Fruit fly (Drosophila melanogaster): ENCODE measurements around the gene Or85e.
A peak's percentile ranks its signal among the peaks of the same experiment; 100 is the strongest.

Gene Or85e

dm6 chr3R:8676560-8677000 lies 40.9 kb upstream of the Or85e start, which contains the start of the genes Unc50, CG11755 and CG8043 (continued):
- no peak for TF ChIP-seq gt (GFP tag; IDR thresholded peaks at IDR 0.05)
- peak; percentile 72 for TF ChIP-seq corto (GFP tag; optimal IDR thresholded peaks at IDR 0.05)
- no peak for TF ChIP-seq kah (GFP tag; optimal IDR thresholded peaks at IDR 0.05)
- peak; percentile 71 for TF ChIP-seq CG13624 (GFP tag; optimal IDR thresholded peaks at IDR 0.05)
- TF ChIP-seq gcm (GFP tag; optimal IDR thresholded peaks at IDR 0.05), result peak; percentile 73
- peak; percentile 56 for TF ChIP-seq Side (GFP tag; optimal IDR thresholded peaks at IDR 0.05)
- TF ChIP-seq grn (GFP tag; optimal IDR thresholded peaks at IDR 0.05), result peak; percentile 100
- TF ChIP-seq CG17361 (GFP tag; IDR thresholded peaks at IDR 0.05), result peak; percentile 88
- TF ChIP-seq wek (GFP tag; optimal IDR thresholded peaks at IDR 0.05), result no peak
- no peak for TF ChIP-seq CG4282 (GFP tag; optimal IDR thresholded peaks at IDR 0.05)
- TF ChIP-seq CG1602 (GFP tag; optimal IDR thresholded peaks at IDR 0.05), result peak; percentile 75
- peak; percentile 8 for TF ChIP-seq en (GFP tag; optimal IDR thresholded peaks at IDR 0.05)
- TF ChIP-seq ttk (GFP tag; IDR thresholded peaks at IDR 0.05), result peak; percentile 52; the same call in 1 of the 2 replicates
- peak; percentile 92 for TF ChIP-seq bbx (GFP tag; IDR thresholded peaks at IDR 0.05; ENCODE audit: partially characterized antibody)
- TF ChIP-seq CG2116 (GFP tag; optimal IDR thresholded peaks at IDR 0.05), result peak; percentile 67
- TF ChIP-seq toy (GFP tag; IDR thresholded peaks at IDR 0.05), result no peak
- peak; percentile 85; the same call in 2 of the 4 replicates for TF ChIP-seq chinmo (GFP tag; IDR thresholded peaks at IDR 0.05; ENCODE audit: partially characterized antibody)
- TF ChIP-seq prd (optimal IDR thresholded peaks at IDR 0.05), result no peak
- peak; percentile 79 for TF ChIP-seq prd (GFP tag; IDR thresholded peaks at IDR 0.05)
- peak; percentile 88 for TF ChIP-seq nerfin-2 (GFP tag; IDR thresholded peaks at IDR 0.05; ENCODE audit: partially characterized antibody)
- TF ChIP-seq CG12104 (GFP tag; optimal IDR thresholded peaks at IDR 0.05), result peak; percentile 64
- TF ChIP-seq CG18011 (GFP tag; optimal IDR thresholded peaks at IDR 0.05), result peak; percentile 70
- TF ChIP-seq CG13287 (GFP tag; IDR thresholded peaks at IDR 0.05; ENCODE audit: partially characterized antibody), result peak; percentile 99
- peak; percentile 59 for TF ChIP-seq CG33213 (GFP tag; optimal IDR thresholded peaks at IDR 0.05)
- TF ChIP-seq CG7357 (GFP tag; IDR thresholded peaks at IDR 0.05), result peak; percentile 45; the same call in 1 of the 3 replicates
- peak; percentile 77 for TF ChIP-seq dmrt11E (tag; optimal IDR thresholded peaks at IDR 0.05)
- peak; percentile 82 for TF ChIP-seq lmd (GFP tag; IDR thresholded peaks at IDR 0.05)
- no peak; the same call in 2 of the 3 replicates for TF ChIP-seq ci (GFP tag; IDR thresholded peaks at IDR 0.05)
- peak; percentile 72 for TF ChIP-seq zfh2 (GFP tag; optimal IDR thresholded peaks at IDR 0.05)
- TF ChIP-seq CG16779 (GFP tag; IDR thresholded peaks at IDR 0.05), result no peak
- TF ChIP-seq fru (optimal IDR thresholded peaks at IDR 0.05), result no peak
- TF ChIP-seq CG4404 (GFP tag; IDR thresholded peaks at IDR 0.05), result peak; percentile 78
- TF ChIP-seq CG17612 (GFP tag; IDR thresholded peaks at IDR 0.05), result no peak
- TF ChIP-seq seq (GFP tag; IDR thresholded peaks at IDR 0.05), result peak; percentile 48; the same call in 1 of the 2 replicates
- TF ChIP-seq CG12659 (GFP tag; optimal IDR thresholded peaks at IDR 0.05), result peak; percentile 86
- peak; percentile 91 for TF ChIP-seq lilli (GFP tag; optimal IDR thresholded peaks at IDR 0.05)
- TF ChIP-seq pzg (GFP tag; optimal IDR thresholded peaks at IDR 0.05), result peak; percentile 78
- no peak for TF ChIP-seq Jarid2 (GFP tag; optimal IDR thresholded peaks at IDR 0.05)
- no peak for TF ChIP-seq da (GFP tag; optimal IDR thresholded peaks at IDR 0.05)
- peak; percentile 84 for TF ChIP-seq CG13424 (tag; optimal IDR thresholded peaks at IDR 0.05)
- peak; percentile 83; the same call in 2 of the 3 replicates for TF ChIP-seq CG7963 (GFP tag; IDR thresholded peaks at IDR 0.05; ENCODE audit: partially characterized antibody)
- peak; percentile 99 for TF ChIP-seq knrl (GFP tag; IDR thresholded peaks at IDR 0.05; ENCODE audit: partially characterized antibody)
- peak; percentile 47; the same call in 1 of the 2 replicates for TF ChIP-seq E2f2 (GFP tag; IDR thresholded peaks at IDR 0.05)
- peak; percentile 68 for TF ChIP-seq CG9609 (GFP tag; optimal IDR thresholded peaks at IDR 0.05)
- TF ChIP-seq CG16815 (GFP tag; optimal IDR thresholded peaks at IDR 0.05), result peak; percentile 57
- no peak for TF ChIP-seq sens-2 (GFP tag; IDR thresholded peaks at IDR 0.05)
- peak; percentile 73 for TF ChIP-seq CG10654 (GFP tag; optimal IDR thresholded peaks at IDR 0.05)
- peak; percentile 48 for TF ChIP-seq Spps (tag; optimal IDR thresholded peaks at IDR 0.05)
- peak; percentile 60 for TF ChIP-seq chn (GFP tag; optimal IDR thresholded peaks at IDR 0.05)
- peak; percentile 75 for TF ChIP-seq CG14667 (GFP tag; IDR thresholded peaks at IDR 0.05)
- TF ChIP-seq CG10267 (tag; optimal IDR thresholded peaks at IDR 0.05), result peak; percentile 77

Data from whole organism, embryonic.